Fruit fly (Drosophila melanogaster): ENCODE data around the gene CG4577.

DNA sequence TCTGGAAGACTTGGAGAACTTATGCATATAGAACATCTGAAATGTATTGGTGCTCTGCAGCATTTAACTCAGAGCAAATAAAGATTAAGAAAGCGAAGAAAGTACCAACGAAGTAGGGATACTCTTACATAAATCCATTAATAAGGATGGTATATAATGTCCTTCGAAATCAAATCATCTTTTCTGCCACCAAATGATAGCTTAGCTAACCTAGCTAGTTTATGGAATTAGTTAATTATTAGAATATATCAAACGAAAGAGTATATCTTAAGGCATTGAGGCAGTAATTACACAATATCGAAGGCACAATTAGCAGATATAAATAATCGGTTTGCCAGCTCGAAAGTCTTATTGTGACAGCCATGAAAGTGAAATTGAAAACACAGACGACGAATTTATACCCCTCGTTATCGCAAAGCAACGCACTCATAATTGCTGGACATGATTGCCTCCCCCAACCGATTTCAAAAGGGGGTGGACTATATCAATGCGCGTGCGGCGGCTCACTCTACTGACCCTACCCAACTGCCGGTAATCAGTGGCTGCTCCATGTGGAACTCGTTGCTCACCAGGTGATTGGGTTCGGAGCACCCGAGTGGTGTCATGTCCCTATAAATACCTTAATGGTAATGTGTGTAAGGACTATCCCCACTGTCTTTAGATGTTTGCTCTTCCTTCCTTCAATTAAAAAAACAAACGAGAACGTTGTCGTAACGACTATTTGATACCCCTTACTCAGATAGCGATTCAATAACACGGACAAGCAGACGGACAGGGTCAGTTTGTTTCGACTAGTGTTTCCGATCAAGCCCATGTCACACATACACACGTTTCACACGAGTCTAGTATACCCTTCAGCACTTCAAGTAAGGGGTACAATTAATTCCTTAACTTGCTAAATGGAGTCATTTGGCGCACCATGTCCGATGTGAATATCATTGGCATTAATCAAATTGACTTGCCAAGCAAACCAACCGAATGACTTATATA, 10.2 kb downstream of the CG4577 start:
- TF ChIP-seq OdsH (GFP tag; optimal IDR thresholded peaks at IDR 0.05) (peak; percentile 92), Hr78 (GFP tag; optimal IDR thresholded peaks at IDR 0.05) (no peak), usp (GFP tag; optimal IDR thresholded peaks at IDR 0.05) (no peak), tai (GFP tag; optimal IDR thresholded peaks at IDR 0.05) (no peak), woc (GFP tag; optimal IDR thresholded peaks at IDR 0.05) (no peak), sv (GFP tag; optimal IDR thresholded peaks at IDR 0.05) (peak; percentile 40), psq (GFP tag; optimal IDR thresholded peaks at IDR 0.05) (peak; percentile 82), br (GFP tag; optimal IDR thresholded peaks at IDR 0.05) (peak; percentile 89), Dfd (GFP tag; optimal IDR thresholded peaks at IDR 0.05) (no peak), jim (GFP tag; optimal IDR thresholded peaks at IDR 0.05) (no peak), CrebA (GFP tag; optimal IDR thresholded peaks at IDR 0.05; ENCODE audit: borderline replicate concordance) (no peak), fru (GFP tag; optimal IDR thresholded peaks at IDR 0.05) (peak; percentile 91), Mio (GFP tag; optimal IDR thresholded peaks at IDR 0.05) (peak; percentile 55), Rel (GFP tag; optimal IDR thresholded peaks at IDR 0.05) (peak; percentile 47), Rel (tag; optimal IDR thresholded peaks at IDR 0.05) (peak; percentile 66)

Measured in whole organism, wandering third instar larva.